Fruit fly (Drosophila melanogaster) whole organism, adult: ENCODE measurements around the gene CG4970.

Experiments used
- CG11617 ChIP-seq: fragments of 200-800 bp; sonication (Bioruptor generic); optimal IDR thresholded peaks from 2 replicates; lab custom pipeline; 2017; ENCODE audit warnings: mild to moderate bottlenecking, missing biosample characterization, missing genetic modification reagents, missing genetic modification characterization
- CG12768 ChIP-seq: fragments of 200-800 bp; sonication (Bioruptor generic); optimal IDR thresholded peaks from 2 replicates; lab custom pipeline; 2017; ENCODE audit warnings: missing biosample characterization, missing genetic modification characterization, mild to moderate bottlenecking, moderate library complexity, missing genetic modification reagents
- kay ChIP-seq: fragments of 200-800 bp; sonication (Bioruptor generic); peaks from one replicate; lab custom pipeline; 2016; ENCODE audit warnings: missing biosample characterization, missing genetic modification characterization, borderline replicate concordance
- ovo ChIP-seq: fragments of 200-800 bp; sonication (Bioruptor generic); optimal IDR thresholded peaks from 2 replicates; lab custom pipeline; 2016; ENCODE audit warnings: missing biosample characterization, missing genetic modification characterization
- pad ChIP-seq: fragments of 200-800 bp; sonication (Bioruptor generic); optimal IDR thresholded peaks from 3 replicates; lab custom pipeline; 2017; ENCODE audit warnings: missing biosample characterization, missing genetic modification characterization, mild to moderate bottlenecking, moderate library complexity, missing genetic modification reagents
- tj ChIP-seq: fragments of 200-800 bp; sonication (Bioruptor generic); optimal IDR thresholded peaks from 3 replicates; lab custom pipeline; 2017; ENCODE audit warnings: missing biosample characterization, mild to moderate bottlenecking, missing genetic modification characterization, moderate library complexity

dm6 chr2L:11471979-11472514 is 45.1 kb upstream of the CG4970 start:
- no peak for TF ChIP-seq tj (GFP tag; lab: Kevin White, UChicago)
- no peak for TF ChIP-seq CG11617 (GFP tag; lab: Kevin White, UChicago)
- TF ChIP-seq ovo (GFP tag; lab: Kevin White, UChicago), result no peak
- TF ChIP-seq kay, result no peak
- no peak for TF ChIP-seq CG12768 (GFP tag; lab: Kevin White, UChicago)
- TF ChIP-seq pad, result no peak
